Fruit fly (Drosophila melanogaster) whole organism, pupa: ENCODE results near the gene Pcp.

Source experiments
- CG10348 ChIP-seq: fragments of 200-800 bp; sonication (Bioruptor generic); IDR thresholded peaks from 2 replicates; pipeline ENCODE4 v1.3.6; 2022; ENCODE audit warnings: missing biosample characterization, missing genetic modification characterization
- CG12605 ChIP-seq: fragments of 200-800 bp; sonication (Bioruptor generic); IDR thresholded peaks from 2 replicates; pipeline ENCODE4 v1.3.6; 2022; ENCODE audit warnings: missing biosample characterization, missing genetic modification characterization
- CG13204 ChIP-seq: fragments of 200-800 bp; sonication (Bioruptor generic); optimal IDR thresholded peaks from 2 replicates; lab custom pipeline; 2018; ENCODE audit warnings: missing biosample characterization, mild to moderate bottlenecking, missing genetic modification characterization, moderate library complexity
- CG14655 ChIP-seq: fragments of 200-800 bp; sonication (Bioruptor generic); optimal IDR thresholded peaks from 3 replicates; lab custom pipeline; 2017; ENCODE audit warnings: mild to moderate bottlenecking, missing biosample characterization, missing genetic modification reagents, missing genetic modification characterization
- CG15710 ChIP-seq: fragments of 200-800 bp; sonication (Bioruptor generic); optimal IDR thresholded peaks from 2 replicates; lab custom pipeline; 2018; ENCODE audit warnings: missing biosample characterization, mild to moderate bottlenecking, missing genetic modification characterization, moderate library complexity
- CG17806 ChIP-seq: fragments of 200-800 bp; sonication (Bioruptor generic); optimal IDR thresholded peaks from 2 replicates; lab custom pipeline; 2018; ENCODE audit warnings: missing biosample characterization, mild to moderate bottlenecking, missing genetic modification characterization, moderate library complexity
- CG32121 ChIP-seq: fragments of 200-800 bp; sonication (Bioruptor generic); IDR thresholded peaks from 2 replicates; pipeline ENCODE4 v1.3.6; 2022; ENCODE audit warnings: missing biosample characterization, missing genetic modification characterization
- CG34367 ChIP-seq: fragments of 200-800 bp; sonication (Bioruptor generic); optimal IDR thresholded peaks from 2 replicates; lab custom pipeline; 2018; ENCODE audit warnings: missing biosample characterization, mild to moderate bottlenecking, missing genetic modification characterization
- CG4496 ChIP-seq: fragments of 200-800 bp; sonication (Bioruptor generic); IDR thresholded peaks from 3 replicates; pipeline ENCODE4 v1.3.6; 2022; ENCODE audit warnings: missing biosample characterization, missing genetic modification characterization
- CG8159 ChIP-seq: fragments of 200-800 bp; sonication (Bioruptor generic); optimal IDR thresholded peaks from 3 replicates; lab custom pipeline; 2018; ENCODE audit warnings: missing biosample characterization, mild to moderate bottlenecking, missing genetic modification characterization, moderate library complexity
- CG8301 ChIP-seq: fragments of 200-800 bp; sonication (Bioruptor generic); optimal IDR thresholded peaks from 2 replicates; lab custom pipeline; 2018; ENCODE audit warnings: missing biosample characterization, mild to moderate bottlenecking, missing genetic modification characterization
- CG9948 ChIP-seq: fragments of 200-800 bp; sonication (Bioruptor generic); optimal IDR thresholded peaks from 2 replicates; lab custom pipeline; 2018; ENCODE audit warnings: missing biosample characterization, mild to moderate bottlenecking, missing genetic modification characterization, moderate library complexity
- D1 ChIP-seq: fragments of 200-800 bp; sonication (Bioruptor generic); optimal IDR thresholded peaks from 2 replicates; lab custom pipeline; 2018; ENCODE audit warnings: missing biosample characterization, mild to moderate bottlenecking, missing genetic modification characterization, moderate library complexity
- EcR ChIP-seq: fragments of 200-800 bp; sonication (Bioruptor generic); optimal IDR thresholded peaks from 3 replicates; lab custom pipeline; 2019; ENCODE audit warnings: missing biosample characterization, missing genetic modification characterization, mild to moderate bottlenecking, moderate library complexity, missing genetic modification reagents
- Ets98B ChIP-seq: fragments of 200-800 bp; sonication (Bioruptor generic); IDR thresholded peaks from 2 replicates; pipeline ENCODE4 v1.3.6; 2022; ENCODE audit warnings: missing biosample characterization, missing genetic modification characterization
- Pif1A ChIP-seq: fragments of 200-800 bp; sonication (Bioruptor generic); optimal IDR thresholded peaks from 3 replicates; lab custom pipeline; 2016; ENCODE audit warnings: missing biosample characterization, missing genetic modification characterization
- Pif1B ChIP-seq: fragments of 200-800 bp; sonication (Bioruptor generic); optimal IDR thresholded peaks from 3 replicates; lab custom pipeline; 2016; ENCODE audit warnings: missing biosample characterization, missing genetic modification characterization
- Snoo ChIP-seq: fragments of 200-800 bp; sonication (Bioruptor generic); optimal IDR thresholded peaks from 3 replicates; lab custom pipeline; 2017; ENCODE audit warnings: missing biosample characterization, mild to moderate bottlenecking, missing genetic modification characterization, inconsistent platforms
- fd96Ca ChIP-seq: fragments of 200-800 bp; sonication (Bioruptor generic); IDR thresholded peaks from 3 replicates; pipeline ENCODE4 v1.3.6; 2022; ENCODE audit warnings: missing biosample characterization, missing genetic modification characterization
- gl ChIP-seq: fragments of 200-800 bp; sonication (Bioruptor generic); optimal IDR thresholded peaks from 2 replicates; lab custom pipeline; 2018; ENCODE audit warnings: missing biosample characterization, mild to moderate bottlenecking, missing genetic modification characterization
- rn ChIP-seq: fragments of 200-800 bp; sonication (Bioruptor generic); IDR thresholded peaks from 2 replicates; pipeline ENCODE4 v1.3.6; 2022; ENCODE audit warnings: missing biosample characterization, missing genetic modification characterization

Gene Pcp

DNA sequence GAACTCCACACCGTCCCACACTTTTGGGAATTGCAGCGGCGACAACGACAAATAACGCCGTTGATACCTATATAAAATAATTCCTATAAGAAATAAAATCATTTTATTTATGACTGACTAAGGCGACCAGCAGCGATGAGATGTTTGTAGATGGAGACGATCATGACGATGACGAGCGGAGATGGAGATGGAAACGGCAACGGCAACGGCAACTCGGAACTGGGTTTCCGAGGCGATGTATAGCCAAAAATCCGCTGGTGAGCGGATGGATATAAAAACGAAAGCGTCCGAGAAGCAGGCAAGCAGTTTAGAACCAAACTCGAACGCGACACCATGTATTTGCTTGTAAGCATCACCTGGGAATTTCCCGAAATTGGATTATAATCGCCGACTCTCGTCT lies at the start of gene Pcp:
TSS of gene Pcp (plus strand) at position 301 of the 400 bp plus-strand sequence.
- TF ChIP-seq rn (no peak), CG4496 (GFP tag; lab: Robert Waterston, UW) (no peak), CG8159 (tag; lab: Kevin White, UChicago) (no peak), CG14655 (GFP tag; lab: Kevin White, UChicago) (no peak)

DNA sequence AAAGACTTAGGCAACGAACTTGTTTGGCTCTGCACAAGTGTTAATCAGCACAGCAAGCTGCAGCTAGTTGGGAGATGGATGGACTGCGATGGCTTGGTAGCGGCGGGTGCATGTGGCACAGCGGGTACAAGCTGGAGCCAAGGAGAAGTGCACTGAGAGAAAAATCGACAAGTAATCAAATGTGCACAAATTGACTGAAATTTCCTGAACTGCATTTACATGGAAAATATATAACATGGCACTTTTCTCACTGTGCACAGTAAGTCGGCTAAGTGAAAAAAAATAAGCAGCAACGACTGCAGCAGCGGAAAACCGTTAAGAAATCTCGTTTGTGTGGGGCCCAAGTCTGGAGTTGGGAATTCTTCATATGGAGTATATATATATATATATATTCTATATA lies 30.4 kb upstream of the Pcp start:
- TF ChIP-seq CG12605 (peak; percentile 77), Ets98B (GFP tag; lab: Robert Waterston, UW) (peak; percentile 88), fd96Ca (GFP tag; lab: Robert Waterston, UW) (peak; percentile 87), CG8301 (tag; lab: Kevin White, UChicago) (peak; percentile 75), gl (tag; lab: Kevin White, UChicago) (peak; percentile 23), Pif1A (GFP tag; lab: Kevin White, UChicago) (peak; percentile 58), EcR (GFP tag; lab: Kevin White, UChicago) (peak; percentile 41), CG13204 (no peak), rn (0 out of 2 replicates have a peak, but pooled peaks have one; percentile 47), CG14655 (GFP tag; lab: Kevin White, UChicago) (peak; percentile 76), D1 (tag; lab: Kevin White, UChicago) (no peak), CG10348 (GFP tag; lab: Robert Waterston, UW) (0 out of 2 replicates have a peak, but pooled peaks have one; percentile 35), CG17806 (tag; lab: Kevin White, UChicago) (peak; percentile 56), CG9948 (tag; lab: Kevin White, UChicago) (peak; percentile 38), CG15710 (tag; lab: Kevin White, UChicago) (peak; percentile 61), Pif1B (GFP tag; lab: Kevin White, UChicago) (peak; percentile 49), CG4496 (GFP tag; lab: Robert Waterston, UW) (peak; percentile 87), CG34367 (tag; lab: Kevin White, UChicago) (peak; percentile 65), Snoo (tag; lab: Kevin White, UChicago) (peak; percentile 33), CG32121 (peak; percentile 83), CG8159 (tag; lab: Kevin White, UChicago) (peak; percentile 67)

DNA sequence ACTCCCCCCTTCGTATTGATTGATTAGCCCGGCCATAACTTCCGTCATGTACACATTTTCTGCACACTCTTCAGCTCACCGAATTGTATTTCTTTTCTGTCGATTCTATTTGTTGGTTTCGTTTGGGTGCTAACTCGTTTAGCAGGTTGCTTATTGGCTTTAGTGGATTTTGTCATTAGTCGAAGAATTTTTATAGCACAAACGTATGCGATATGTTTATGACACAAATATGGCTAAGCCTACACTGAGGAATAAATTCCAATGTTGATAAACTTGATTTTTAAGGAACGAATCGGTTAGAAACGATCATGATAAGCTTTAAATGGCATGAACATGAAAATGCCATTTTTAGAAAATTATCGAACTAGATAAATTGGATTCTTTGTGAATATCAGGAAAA lies 22.7 kb upstream of the Pcp start:
- TF ChIP-seq gl (tag; lab: Kevin White, UChicago) (no peak), CG15710 (tag; lab: Kevin White, UChicago) (no peak), CG10348 (GFP tag; lab: Robert Waterston, UW) (no peak), Pif1B (GFP tag; lab: Kevin White, UChicago) (no peak), D1 (tag; lab: Kevin White, UChicago) (no peak), CG8301 (tag; lab: Kevin White, UChicago) (no peak), Snoo (tag; lab: Kevin White, UChicago) (no peak), EcR (GFP tag; lab: Kevin White, UChicago) (no peak), rn (no peak), CG8159 (tag; lab: Kevin White, UChicago) (no peak), CG12605 (no peak), CG4496 (GFP tag; lab: Robert Waterston, UW) (no peak), CG32121 (no peak), Pif1A (GFP tag; lab: Kevin White, UChicago) (no peak)

DNA sequence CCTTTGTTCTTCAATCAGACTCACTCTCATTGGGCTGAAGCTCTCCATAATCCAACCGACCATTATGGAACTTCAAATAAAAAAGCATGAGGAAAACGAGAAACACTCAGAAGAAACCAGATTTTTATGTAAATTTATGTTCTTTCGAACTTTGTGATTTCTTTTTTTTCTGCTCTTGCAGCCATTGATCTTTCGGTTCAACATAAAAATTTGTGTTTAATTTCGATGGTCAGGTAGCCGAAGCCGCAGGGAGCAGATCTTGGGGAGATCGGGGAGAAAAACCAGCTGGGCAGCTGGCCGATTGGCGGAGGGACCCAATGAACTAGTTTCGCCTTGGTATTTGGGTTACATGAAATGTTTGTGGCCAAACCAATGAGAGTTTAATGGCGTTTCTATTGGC lies 17.2 kb upstream of the Pcp start:
- TF ChIP-seq EcR (GFP tag; lab: Kevin White, UChicago) (peak; percentile 50), CG8159 (tag; lab: Kevin White, UChicago) (no peak), CG17806 (tag; lab: Kevin White, UChicago) (no peak)

DNA sequence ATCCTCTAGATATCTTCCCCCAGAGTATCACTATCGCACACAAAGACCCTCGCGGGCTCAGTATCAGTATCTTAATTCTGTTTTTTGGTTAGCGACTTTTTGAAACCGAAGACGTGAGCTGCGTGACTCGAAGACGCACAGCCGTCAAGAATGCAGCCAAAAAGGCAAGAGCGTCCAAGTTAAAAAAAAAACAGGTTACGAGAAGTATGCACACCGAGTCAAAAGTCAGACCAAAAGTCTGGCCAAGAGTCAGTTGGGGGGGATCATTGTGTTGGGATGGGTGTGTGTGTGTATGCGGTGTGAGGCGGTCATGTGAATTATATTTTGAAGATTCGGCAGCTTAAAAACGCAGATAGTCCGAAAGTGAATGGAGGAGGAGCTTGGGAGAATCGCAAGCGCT lies 16.0 kb upstream of the Pcp start:
- peak; percentile 20 for TF ChIP-seq EcR (GFP tag; lab: Kevin White, UChicago)
- no peak for TF ChIP-seq CG13204
- TF ChIP-seq CG32121 = no peak
- no peak for TF ChIP-seq Pif1A (GFP tag; lab: Kevin White, UChicago)

DNA sequence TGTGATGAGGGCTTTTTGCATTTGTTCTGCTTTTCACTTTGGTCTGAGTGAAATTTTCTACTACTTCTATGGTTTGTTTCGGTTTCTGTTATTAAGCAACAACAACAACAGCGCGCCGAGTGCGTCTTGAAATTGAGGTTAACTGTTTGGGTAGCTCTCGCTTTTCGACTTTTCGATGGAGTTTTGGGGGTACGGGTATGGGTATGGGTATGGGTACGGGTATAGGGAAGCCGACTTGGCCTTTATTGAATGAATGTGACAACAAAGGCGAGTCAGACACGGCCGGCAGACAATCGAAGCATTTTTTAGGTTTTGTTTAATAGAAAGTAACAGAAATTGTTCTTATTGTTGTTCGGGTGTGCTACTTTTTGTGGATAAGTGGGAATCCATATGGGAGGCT lies 13.9 kb upstream of the Pcp start:
- TF ChIP-seq CG14655 (GFP tag; lab: Kevin White, UChicago) = no peak
- no peak for TF ChIP-seq CG4496 (GFP tag; lab: Robert Waterston, UW)
- TF ChIP-seq Pif1B (GFP tag; lab: Kevin White, UChicago) = no peak
- TF ChIP-seq CG8301 (tag; lab: Kevin White, UChicago) = no peak
- TF ChIP-seq CG8159 (tag; lab: Kevin White, UChicago) = no peak

DNA sequence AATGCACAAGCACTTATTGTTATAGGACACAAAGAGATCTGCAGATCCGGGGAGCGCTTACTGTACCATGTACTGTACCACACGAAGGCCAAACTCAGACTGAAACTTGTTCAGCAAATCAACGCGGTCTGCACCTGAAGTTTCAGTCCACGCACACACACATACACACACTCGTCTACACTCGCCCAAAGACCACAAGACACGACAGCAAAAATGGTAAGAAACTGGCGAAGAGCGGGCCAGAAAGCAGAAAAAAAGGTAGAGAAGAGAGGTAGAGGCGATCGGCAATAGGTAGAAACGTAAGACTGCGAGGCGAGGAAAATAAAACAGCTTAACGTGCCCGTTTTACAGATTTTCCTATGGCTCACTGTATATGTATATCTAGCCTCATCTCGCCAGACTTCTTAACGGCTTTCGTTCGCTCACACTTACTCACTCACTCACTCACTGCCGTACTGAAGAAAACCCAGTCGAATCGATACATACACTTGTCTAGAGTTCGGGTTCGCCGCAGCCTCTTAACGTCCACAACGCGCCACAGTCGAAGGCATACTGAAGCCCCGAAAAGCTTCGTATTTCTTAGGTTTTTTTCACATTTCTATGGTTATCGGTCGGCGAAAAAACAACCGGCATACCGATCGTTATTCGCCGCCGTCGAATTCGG lies 11.5 kb upstream of the Pcp start, which contains the start of gene uif:
TSS of gene uif (minus strand) at position 553 of the 664 bp plus-strand sequence.
- TF ChIP-seq CG8159 (tag; lab: Kevin White, UChicago) = peak; percentile 8
- peak; percentile 33 for TF ChIP-seq EcR (GFP tag; lab: Kevin White, UChicago)
- TF ChIP-seq CG4496 (GFP tag; lab: Robert Waterston, UW) = 0 out of 3 replicates have a peak, but pooled peaks have one; percentile 21
- TF ChIP-seq CG12605 = no peak
- no peak for TF ChIP-seq CG14655 (GFP tag; lab: Kevin White, UChicago)
- peak; percentile 53; the same call in 1 of the 2 replicates for TF ChIP-seq Ets98B (GFP tag; lab: Robert Waterston, UW)
- TF ChIP-seq fd96Ca (GFP tag; lab: Robert Waterston, UW) = peak; percentile 28; the same call in 1 of the 3 replicates
- peak; percentile 26 for TF ChIP-seq CG13204
- TF ChIP-seq, all 21 proteins: peak for 6
